Fruit fly (Drosophila melanogaster) whole organism, embryonic: ENCODE measurements around the gene Ccdc58.

Experiments
- Abd-B ChIP-seq: fragments of 200-800 bp; sonication (Bioruptor generic); optimal IDR thresholded peaks from 2 replicates; lab custom pipeline; 2018; ENCODE audit warnings: missing biosample characterization, mild to moderate bottlenecking, missing genetic modification characterization, moderate library complexity
- Asciz ChIP-seq: fragments of 200-800 bp; sonication (Bioruptor generic); optimal IDR thresholded peaks from 2 replicates; lab custom pipeline; 2017; ENCODE audit warnings: missing biosample characterization, mild to moderate bottlenecking, missing genetic modification characterization, missing genetic modification reagents
- Atf6 ChIP-seq: fragments of 200-800 bp; sonication (Bioruptor generic); IDR thresholded peaks from 2 replicates; pipeline ENCODE4 v1.3.6; 2022; ENCODE audit warnings: missing biosample characterization, missing genetic modification characterization
- Bgb ChIP-seq: fragments of 200-800 bp; sonication (Bioruptor generic); IDR thresholded peaks from 2 replicates; pipeline ENCODE4 v1.3.6; 2022; ENCODE audit warnings: missing biosample characterization, missing genetic modification characterization; ENCODE audit not compliant: partially characterized antibody
- CG10267 ChIP-seq: fragments of 200-800 bp; sonication (Bioruptor generic); optimal IDR thresholded peaks from 2 replicates; lab custom pipeline; 2018; ENCODE audit warnings: missing biosample characterization, mild to moderate bottlenecking, missing genetic modification characterization, moderate library complexity
- CG11723 ChIP-seq: fragments of 200-800 bp; sonication (Bioruptor generic); optimal IDR thresholded peaks from 2 replicates; lab custom pipeline; 2017; ENCODE audit warnings: missing biosample characterization, mild to moderate bottlenecking, missing genetic modification characterization
- CG12391 ChIP-seq: fragments of 200-800 bp; sonication (Bioruptor generic); optimal IDR thresholded peaks from 3 replicates; lab custom pipeline; 2018; ENCODE audit warnings: missing biosample characterization, mild to moderate bottlenecking, missing genetic modification characterization, moderate library complexity
- CG14710 ChIP-seq: fragments of 200-800 bp; sonication (Bioruptor generic); optimal IDR thresholded peaks from 3 replicates; lab custom pipeline; 2019; ENCODE audit warnings: missing biosample characterization, mild to moderate bottlenecking, missing genetic modification characterization, moderate library complexity
- CG14860 ChIP-seq: fragments of 200-800 bp; sonication (Bioruptor generic); IDR thresholded peaks from 3 replicates; pipeline ENCODE4 v1.3.6; 2022; ENCODE audit warnings: missing biosample characterization, missing genetic modification characterization; ENCODE audit not compliant: partially characterized antibody
- CG15269 ChIP-seq: fragments of 200-800 bp; sonication (Bioruptor generic); optimal IDR thresholded peaks from 2 replicates; lab custom pipeline; 2018; ENCODE audit warnings: missing biosample characterization, mild to moderate bottlenecking, missing genetic modification characterization, moderate library complexity
- CG1602 ChIP-seq: fragments of 200-800 bp; sonication (Bioruptor generic); optimal IDR thresholded peaks from 3 replicates; lab custom pipeline; 2016; ENCODE audit warnings: missing biosample characterization, missing genetic modification characterization
- CG16813 ChIP-seq: fragments of 200-800 bp; sonication (Bioruptor generic); IDR thresholded peaks from 3 replicates; pipeline ENCODE4 v1.3.6; 2022; ENCODE audit warnings: missing biosample characterization, missing genetic modification characterization; ENCODE audit not compliant: partially characterized antibody
- CG33213 ChIP-seq: fragments of 200-800 bp; sonication (Bioruptor generic); optimal IDR thresholded peaks from 3 replicates; lab custom pipeline; 2016; ENCODE audit warnings: missing biosample characterization, missing genetic modification characterization
- CG43689 ChIP-seq: fragments of 200-800 bp; sonication (Bioruptor generic); IDR thresholded peaks from 2 replicates; pipeline ENCODE4 v1.3.6; 2022; ENCODE audit warnings: missing biosample characterization, missing genetic modification characterization
- CG4424 ChIP-seq: fragments of 200-800 bp; sonication (Bioruptor generic); optimal IDR thresholded peaks from 3 replicates; lab custom pipeline; 2016; ENCODE audit warnings: missing biosample characterization, missing genetic modification characterization
- CG4707 ChIP-seq: fragments of 200-800 bp; sonication (Bioruptor generic); optimal IDR thresholded peaks from 2 replicates; lab custom pipeline; 2018; ENCODE audit warnings: missing biosample characterization, mild to moderate bottlenecking, missing genetic modification characterization, moderate library complexity
- Deaf1 ChIP-seq: fragments of 200-800 bp; optimal IDR thresholded peaks from 3 replicates; lab custom pipeline; 2019; ENCODE audit warnings: missing biosample characterization, mild to moderate bottlenecking, missing genetic modification characterization, moderate library complexity
- Doc2 ChIP-seq: fragments of 200-800 bp; sonication (Bioruptor generic); IDR thresholded peaks from 2 replicates; pipeline ENCODE4 v1.3.6; 2022; ENCODE audit warnings: missing biosample characterization, missing genetic modification characterization
- Eip74EF ChIP-seq, 2 experiments: fragments of 200-800 bp in 1 of 2; fragments of >200 bp in 1 of 2; sonication (Bioruptor generic) in 1 of 2; optimal IDR thresholded peaks; 2 replicates each; lab custom pipeline; 2017 to 2019; ENCODE audit warnings: missing biosample characterization in 2 of 2, missing genetic modification characterization in 2 of 2, mild to moderate bottlenecking in 1 of 2, moderate library complexity in 1 of 2
- HHEX ChIP-seq: fragments of 200-800 bp; sonication (Bioruptor generic); optimal IDR thresholded peaks from 3 replicates; lab custom pipeline; 2017; ENCODE audit warnings: missing biosample characterization, mild to moderate bottlenecking, missing genetic modification characterization, missing genetic modification reagents
- Hand ChIP-seq: fragments of 200-800 bp; sonication (Bioruptor generic); optimal IDR thresholded peaks from 2 replicates; lab custom pipeline; 2017; ENCODE audit warnings: mild to moderate bottlenecking, missing biosample characterization, missing genetic modification reagents, missing genetic modification characterization
- Hr78 ChIP-seq, 2 experiments: fragments of 200-800 bp in 1 of 2; fragments of >200 bp in 1 of 2; sonication (Bioruptor generic) in 1 of 2; optimal IDR thresholded peaks; 2 replicates each; lab custom pipeline; 2017 to 2019; ENCODE audit warnings: missing biosample characterization in 2 of 2, missing genetic modification characterization in 2 of 2, mild to moderate bottlenecking in 1 of 2, moderate library complexity in 1 of 2
- Lpt ChIP-seq: fragments of >200 bp; optimal IDR thresholded peaks from 2 replicates; lab custom pipeline; 2018; ENCODE audit warnings: missing biosample characterization, missing genetic modification characterization
- NC2α ChIP-seq: fragments of 200-800 bp; sonication (Bioruptor generic); optimal IDR thresholded peaks from 2 replicates; lab custom pipeline; 2016; ENCODE audit warnings: missing biosample characterization, missing genetic modification characterization
- Side ChIP-seq: fragments of 200-800 bp; sonication (Bioruptor generic); optimal IDR thresholded peaks from 2 replicates; lab custom pipeline; 2016; ENCODE audit warnings: missing biosample characterization, missing genetic modification characterization
- Sox100B ChIP-seq: fragments of 200-800 bp; sonication (Bioruptor generic); optimal IDR thresholded peaks from 3 replicates; lab custom pipeline; 2018; ENCODE audit warnings: missing biosample characterization, mild to moderate bottlenecking, missing genetic modification characterization
- YL-1 ChIP-seq: fragments of 200-800 bp; sonication (Bioruptor generic); optimal IDR thresholded peaks from 3 replicates; lab custom pipeline; 2017; ENCODE audit warnings: missing biosample characterization, mild to moderate bottlenecking, missing genetic modification characterization
- ab ChIP-seq: fragments of 200-800 bp; sonication (Bioruptor generic); optimal IDR thresholded peaks from 2 replicates; lab custom pipeline; 2016; ENCODE audit warnings: missing biosample characterization, missing genetic modification characterization
- az2 ChIP-seq: fragments of 200-800 bp; sonication (Bioruptor generic); optimal IDR thresholded peaks from 3 replicates; lab custom pipeline; 2016; ENCODE audit warnings: missing biosample characterization, missing genetic modification characterization
- bigmax ChIP-seq: fragments of 200-800 bp; sonication (Bioruptor generic); optimal IDR thresholded peaks from 2 replicates; lab custom pipeline; 2018; ENCODE audit warnings: missing biosample characterization, mild to moderate bottlenecking, missing genetic modification characterization
- btn ChIP-seq: fragments of 200-800 bp; sonication (Bioruptor generic); optimal IDR thresholded peaks from 2 replicates; lab custom pipeline; 2016; ENCODE audit warnings: missing biosample characterization, missing genetic modification characterization
- cg ChIP-seq: fragments of 200-800 bp; sonication (Bioruptor generic); optimal IDR thresholded peaks from 3 replicates; lab custom pipeline; 2019; ENCODE audit warnings: missing biosample characterization, mild to moderate bottlenecking, missing genetic modification characterization, moderate library complexity
- chn ChIP-seq: fragments of 200-800 bp; sonication (Bioruptor generic); optimal IDR thresholded peaks from 2 replicates; lab custom pipeline; 2016; ENCODE audit warnings: missing biosample characterization, missing genetic modification characterization
- dm ChIP-seq: fragments of 200-800 bp; sonication (Bioruptor generic); optimal IDR thresholded peaks from 3 replicates; lab custom pipeline; 2016; ENCODE audit warnings: missing biosample characterization, missing genetic modification characterization
- ems ChIP-seq: fragments of 200-800 bp; sonication (Bioruptor generic); optimal IDR thresholded peaks from 3 replicates; lab custom pipeline; 2016; ENCODE audit warnings: missing biosample characterization, missing genetic modification characterization
- fd3F ChIP-seq: fragments of 200-800 bp; sonication (Bioruptor generic); optimal IDR thresholded peaks from 2 replicates; lab custom pipeline; 2018; ENCODE audit warnings: missing biosample characterization, mild to moderate bottlenecking, missing genetic modification characterization, moderate library complexity
- fd64A ChIP-seq: fragments of 200-800 bp; sonication (Bioruptor generic); optimal IDR thresholded peaks from 3 replicates; lab custom pipeline; 2018; ENCODE audit warnings: missing biosample characterization, mild to moderate bottlenecking, missing genetic modification characterization
- gem ChIP-seq: fragments of 200-800 bp; sonication (Bioruptor generic); optimal IDR thresholded peaks from 2 replicates; lab custom pipeline; 2019; ENCODE audit warnings: missing biosample characterization, mild to moderate bottlenecking, missing genetic modification characterization, moderate library complexity
- gsb ChIP-seq: fragments of 200-800 bp; sonication (Bioruptor generic); IDR thresholded peaks from 2 replicates; pipeline ENCODE4 v1.3.6; 2022; ENCODE audit warnings: missing biosample characterization, missing genetic modification characterization
- gsb-n ChIP-seq: fragments of 200-800 bp; sonication (Bioruptor generic); optimal IDR thresholded peaks from 3 replicates; lab custom pipeline; 2018; ENCODE audit warnings: missing biosample characterization, mild to moderate bottlenecking, missing genetic modification characterization
- gt ChIP-seq: fragments of 200-800 bp; sonication (Bioruptor generic); IDR thresholded peaks from 2 replicates; pipeline ENCODE4 v1.3.6; 2022; ENCODE audit warnings: missing biosample characterization, missing genetic modification characterization
- ham ChIP-seq: fragments of 200-800 bp; sonication (Bioruptor generic); IDR thresholded peaks from 2 replicates; pipeline ENCODE4 v1.3.6; 2022; ENCODE audit warnings: missing biosample characterization, missing genetic modification characterization
- luna ChIP-seq: fragments of 200-800 bp; sonication (Bioruptor generic); optimal IDR thresholded peaks from 2 replicates; lab custom pipeline; 2016; ENCODE audit warnings: missing biosample characterization, missing genetic modification characterization
- mirr ChIP-seq: fragments of 200-800 bp; sonication (Bioruptor generic); optimal IDR thresholded peaks from 3 replicates; lab custom pipeline; 2018; ENCODE audit warnings: missing biosample characterization, mild to moderate bottlenecking, missing genetic modification characterization
- so ChIP-seq: fragments of 200-800 bp; sonication (Bioruptor generic); IDR thresholded peaks from 3 replicates; pipeline ENCODE4 v1.3.6; 2022; ENCODE audit warnings: missing biosample characterization, missing genetic modification characterization
- sr ChIP-seq: fragments of 200-800 bp; sonication (Bioruptor generic); IDR thresholded peaks from 3 replicates; pipeline ENCODE4 v1.3.6; 2022; ENCODE audit warnings: missing biosample characterization, missing genetic modification characterization
- tgo ChIP-seq: fragments of 200-800 bp; sonication (Bioruptor generic); IDR thresholded peaks from 3 replicates; pipeline ENCODE4 v1.3.6; 2022; ENCODE audit warnings: missing biosample characterization, missing genetic modification characterization
- trem ChIP-seq: fragments of 200-800 bp; optimal IDR thresholded peaks from 3 replicates; lab custom pipeline; 2019; ENCODE audit warnings: missing biosample characterization, mild to moderate bottlenecking, missing genetic modification characterization, moderate library complexity
- zf30C ChIP-seq: fragments of 200-800 bp; sonication (Bioruptor generic); optimal IDR thresholded peaks from 3 replicates; lab custom pipeline; 2018; ENCODE audit warnings: missing biosample characterization, mild to moderate bottlenecking, missing genetic modification characterization

Ccdc58 gene

dm6 chr3L:19790929-19791687 lies 13.9 kb upstream of the Ccdc58 start (continued):
- peak; percentile 49 for TF ChIP-seq fd3F (GFP tag; lab: Kevin White, UChicago)
- TF ChIP-seq Deaf1 (tag; lab: Kevin White, UChicago), result peak; percentile 17
- TF ChIP-seq ems (GFP tag; lab: Kevin White, UChicago), result peak; percentile 4
- TF ChIP-seq fd64A (GFP tag; lab: Kevin White, UChicago), result peak; percentile 55
- peak; percentile 37 for TF ChIP-seq CG15269 (tag; lab: Kevin White, UChicago)
- TF ChIP-seq tgo, result peak; percentile 26; the same call in 1 of the 3 replicates
- peak; percentile 59 for TF ChIP-seq HHEX
- TF ChIP-seq Doc2 (GFP tag; lab: Robert Waterston, UW), result no peak
- TF ChIP-seq cg (GFP tag; lab: Kevin White, UChicago), result peak; percentile 79
- peak; percentile 79 for TF ChIP-seq gem (tag; lab: Kevin White, UChicago)
- TF ChIP-seq CG4707 (GFP tag; lab: Kevin White, UChicago), result no peak
- peak; percentile 76 for TF ChIP-seq Sox100B (GFP tag; lab: Kevin White, UChicago)
- peak; percentile 63 for TF ChIP-seq chn (GFP tag; lab: Kevin White, UChicago)
- peak; percentile 78 for TF ChIP-seq CG12391
- no peak; the same call in 1 of the 2 replicates for TF ChIP-seq Bgb (GFP tag; lab: Robert Waterston, UW)
- TF ChIP-seq gsb (GFP tag; lab: Robert Waterston, UW), result no peak
- peak; percentile 6 for TF ChIP-seq NC2α
- TF ChIP-seq dm (GFP tag; lab: Kevin White, UChicago), result peak; percentile 69
- TF ChIP-seq sr (GFP tag; lab: Robert Waterston, UW), result no peak
- no peak for TF ChIP-seq Asciz
- TF ChIP-seq ham, result no peak
- no peak for TF ChIP-seq Hand (GFP tag; lab: Kevin White, UChicago)
- peak; percentile 61 for TF ChIP-seq CG10267 (tag; lab: Kevin White, UChicago)
- no peak for TF ChIP-seq gt (GFP tag; lab: Robert Waterston, UW)
- peak; percentile 43 for TF ChIP-seq Side (GFP tag; lab: Kevin White, UChicago)
- peak; percentile 46 for TF ChIP-seq CG1602 (GFP tag; lab: Kevin White, UChicago)
- TF ChIP-seq Eip74EF (GFP tag; optimal IDR thresholded peaks at IDR 0.05; lab: Kevin White, UChicago), result no peak
- TF ChIP-seq trem (tag; lab: Kevin White, UChicago), result peak; percentile 28
- TF ChIP-seq Abd-B (GFP tag; lab: Kevin White, UChicago), result peak; percentile 33
- TF ChIP-seq bigmax (GFP tag; lab: Kevin White, UChicago), result no peak
- peak; percentile 15 for TF ChIP-seq ab (GFP tag; lab: Kevin White, UChicago)
- TF ChIP-seq Hr78 (GFP tag; optimal IDR thresholded peaks at IDR 0.05; lab: Kevin White, UChicago), result peak in 1 of 2 experiments; percentile 38
- peak; percentile 69 for TF ChIP-seq Atf6 (GFP tag; lab: Robert Waterston, UW)
- no peak for TF ChIP-seq CG33213 (GFP tag; lab: Kevin White, UChicago)
- TF ChIP-seq mirr (GFP tag; lab: Kevin White, UChicago), result no peak
- no peak for TF ChIP-seq Lpt (GFP tag; lab: Kevin White, UChicago)
- no peak for TF ChIP-seq CG43689 (GFP tag; lab: Robert Waterston, UW)
- TF ChIP-seq CG11723 (GFP tag; lab: Kevin White, UChicago), result peak; percentile 46
- no peak for TF ChIP-seq YL-1 (GFP tag; lab: Kevin White, UChicago)
- no peak for TF ChIP-seq gsb-n (tag; lab: Kevin White, UChicago)
- no peak for TF ChIP-seq CG16813 (GFP tag; lab: Robert Waterston, UW)
- peak; percentile 59 for TF ChIP-seq az2 (GFP tag; lab: Kevin White, UChicago)
- no peak for TF ChIP-seq CG14860 (GFP tag; lab: Robert Waterston, UW)
- no peak for TF ChIP-seq btn (GFP tag; lab: Kevin White, UChicago)
- TF ChIP-seq so (GFP tag; lab: Robert Waterston, UW), result 0 out of 3 replicates have a peak, but pooled peaks have one; percentile 29
- TF ChIP-seq luna, result no peak
- TF ChIP-seq CG4424 (GFP tag; lab: Kevin White, UChicago), result peak; percentile 55
- TF ChIP-seq zf30C (GFP tag; lab: Kevin White, UChicago), result peak; percentile 75
- TF ChIP-seq CG14710 (tag; lab: Kevin White, UChicago), result peak; percentile 62
